Worm (Caenorhabditis elegans): ENCODE data around the gene maph-1.3.

- TF ChIP-seq ztf-29 (GFP tag; IDR thresholded peaks at IDR 0.05), result no peak
- peak; percentile 45; the same call in 1 of the 2 replicates for TF ChIP-seq ztf-23 (GFP tag; IDR thresholded peaks at IDR 0.05)
- no peak for TF ChIP-seq med-1 (GFP tag; optimal IDR thresholded peaks at IDR 0.05; ENCODE audit: insufficient read depth)
- no peak for TF ChIP-seq ref-1 (GFP tag; conservative IDR thresholded peaks at IDR 0.05)
- 0 out of 2 replicates have a peak, but pooled peaks have one; percentile 28 for TF ChIP-seq tab-1 (GFP tag; IDR thresholded peaks at IDR 0.05)
- no peak for TF ChIP-seq klf-2 (GFP tag; conservative IDR thresholded peaks at IDR 0.05)
These were observed 24.6 kb upstream of the maph-1.3 start for ce11 chrIII:3820134-3820533.

All from whole organism, midembryonic.